Fruit fly (Drosophila melanogaster) whole organism: ENCODE data around the gene CG12991.

ENCODE experiments used
- EcR ChIP-seq, 2 experiments: fragments of >200 bp; optimal IDR thresholded peaks; 2 replicates each; lab custom pipeline; 2017; ENCODE audit warnings: missing biosample characterization in 2 of 2, missing genetic modification characterization in 2 of 2, missing genetic modification reagents in 2 of 2
- pan ChIP-seq: fragments of >200 bp; optimal IDR thresholded peaks from 2 replicates; lab custom pipeline; 2017
- psq ChIP-seq: fragments of >200 bp; optimal IDR thresholded peaks from 2 replicates; lab custom pipeline; 2017

- no peak for TF ChIP-seq EcR (GFP tag; optimal IDR thresholded peaks at IDR 0.05; lab: Kevin White, UChicago)
- no peak for TF ChIP-seq pan (lab: Kevin White, UChicago)
- TF ChIP-seq psq = no peak
Measured at dm6 chrX:17582650-17583049, 3.0 kb downstream of the CG12991 start.
